Worm (Caenorhabditis elegans): ENCODE measurements around the gene clec-39.

clec-39 gene

DNA sequence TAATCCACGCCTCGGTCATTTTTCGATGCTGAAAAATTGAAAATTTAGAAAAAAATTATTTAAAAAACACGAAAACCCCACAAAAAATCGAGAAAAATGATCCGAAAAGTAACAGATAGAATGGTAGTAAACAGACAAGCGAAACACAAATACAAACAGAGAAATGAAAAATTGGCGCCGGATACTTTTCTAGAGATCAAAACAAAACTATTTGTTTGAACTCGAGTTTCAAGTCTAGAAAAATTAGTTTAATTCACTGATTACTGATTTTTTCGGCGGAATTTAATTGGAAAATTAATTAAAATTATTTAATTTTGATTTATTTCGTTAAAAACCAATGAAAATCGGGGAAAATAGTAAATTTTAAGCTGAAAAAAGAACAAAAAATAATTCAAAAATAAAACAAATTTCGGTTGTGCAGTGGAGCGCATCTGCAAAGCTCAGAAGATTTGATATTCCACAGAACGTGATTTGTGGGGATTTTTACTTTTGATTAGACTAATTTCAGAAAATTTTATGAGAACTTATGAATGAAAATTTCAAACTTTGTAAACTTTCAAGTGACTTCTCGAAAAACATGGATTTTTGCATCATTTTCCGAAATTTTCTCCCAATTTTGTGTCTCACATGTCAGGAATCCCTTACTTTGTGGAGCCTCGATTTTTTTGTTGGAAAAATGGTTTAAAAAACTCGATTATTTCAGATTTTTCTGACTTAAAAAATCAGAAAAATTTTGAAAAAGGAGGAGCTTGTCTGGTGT, 7.3 kb downstream of the clec-39 start, which contains the start of gene gyg-2:
gyg-2 (minus strand) TSS at position 28 of the 760 bp plus-strand sequence.
- no peak for TF ChIP-seq flt-1 (GFP tag; IDR thresholded peaks at IDR 0.05)

DNA sequence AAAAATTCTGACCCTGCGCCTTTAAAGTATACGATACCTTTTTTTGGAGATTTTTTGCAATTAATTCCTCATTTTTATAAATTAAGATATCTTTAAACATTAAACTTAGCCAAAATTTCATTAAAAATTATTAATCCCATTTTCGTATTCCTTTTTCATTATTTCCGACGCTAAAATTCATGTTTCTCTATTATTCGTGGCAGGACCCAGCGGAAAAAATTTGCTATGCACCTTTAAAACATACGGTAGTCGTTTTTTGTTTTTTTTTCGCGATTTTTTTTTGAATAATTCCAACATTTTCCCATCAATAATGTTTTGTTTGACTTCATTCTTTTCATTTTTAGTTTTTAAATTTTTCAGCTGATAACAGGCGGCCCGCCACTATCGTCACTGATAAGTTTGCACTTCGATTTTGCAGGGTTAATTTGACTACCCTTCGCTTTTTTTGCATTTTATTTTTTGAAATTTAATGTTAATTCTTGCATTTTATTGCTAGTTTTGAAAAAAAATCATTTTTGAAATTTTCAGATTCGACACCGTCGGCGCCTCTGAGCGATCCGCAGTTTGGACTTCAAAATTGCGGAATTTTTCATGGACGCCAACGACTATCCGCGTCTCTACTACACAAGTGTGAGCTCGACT, 8.1 kb downstream of the clec-39 start, which contains the start of gene dkf-2:
dkf-2 (plus strand) TSS at position 592 of the 642 bp plus-strand sequence.
- TF ChIP-seq ama-1 (optimal IDR thresholded peaks at IDR 0.05): no peak
- TF ChIP-seq hnd-1 (tag; optimal IDR thresholded peaks at IDR 0.05): no peak

DNA sequence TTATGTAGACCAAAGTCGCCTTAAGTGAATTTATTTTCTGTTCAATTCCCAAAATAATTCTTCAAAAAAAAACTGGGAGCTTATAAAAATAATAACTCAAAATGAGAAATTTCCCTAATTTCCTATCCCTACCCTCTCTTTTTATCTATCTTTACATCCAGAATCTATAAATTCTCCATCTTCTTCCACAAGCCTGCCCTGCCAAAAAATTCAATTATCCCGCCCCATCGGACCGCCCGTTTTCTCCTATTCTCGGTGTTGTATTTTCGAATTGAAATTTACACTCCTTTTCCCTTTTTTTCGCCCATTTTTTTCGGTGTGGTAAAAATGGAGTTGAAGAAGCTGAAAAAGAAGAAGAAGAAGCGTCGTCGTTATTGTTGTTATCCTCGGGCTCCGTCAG, 10.4 kb downstream of the clec-39 start:
- no peak for TF ChIP-seq ets-7 (tag; optimal IDR thresholded peaks at IDR 0.05)
- no peak for TF ChIP-seq hmg-4 (GFP tag; optimal IDR thresholded peaks at IDR 0.05)
- no peak for TF ChIP-seq sea-1 (GFP tag; conservative IDR thresholded peaks at IDR 0.05)
- no peak for TF ChIP-seq tbx-11 (GFP tag; IDR thresholded peaks at IDR 0.05)
- no peak for TF ChIP-seq B0310.2 (tag; optimal IDR thresholded peaks at IDR 0.05)
- no peak for TF ChIP-seq ceh-36 (tag; optimal IDR thresholded peaks at IDR 0.05)

DNA sequence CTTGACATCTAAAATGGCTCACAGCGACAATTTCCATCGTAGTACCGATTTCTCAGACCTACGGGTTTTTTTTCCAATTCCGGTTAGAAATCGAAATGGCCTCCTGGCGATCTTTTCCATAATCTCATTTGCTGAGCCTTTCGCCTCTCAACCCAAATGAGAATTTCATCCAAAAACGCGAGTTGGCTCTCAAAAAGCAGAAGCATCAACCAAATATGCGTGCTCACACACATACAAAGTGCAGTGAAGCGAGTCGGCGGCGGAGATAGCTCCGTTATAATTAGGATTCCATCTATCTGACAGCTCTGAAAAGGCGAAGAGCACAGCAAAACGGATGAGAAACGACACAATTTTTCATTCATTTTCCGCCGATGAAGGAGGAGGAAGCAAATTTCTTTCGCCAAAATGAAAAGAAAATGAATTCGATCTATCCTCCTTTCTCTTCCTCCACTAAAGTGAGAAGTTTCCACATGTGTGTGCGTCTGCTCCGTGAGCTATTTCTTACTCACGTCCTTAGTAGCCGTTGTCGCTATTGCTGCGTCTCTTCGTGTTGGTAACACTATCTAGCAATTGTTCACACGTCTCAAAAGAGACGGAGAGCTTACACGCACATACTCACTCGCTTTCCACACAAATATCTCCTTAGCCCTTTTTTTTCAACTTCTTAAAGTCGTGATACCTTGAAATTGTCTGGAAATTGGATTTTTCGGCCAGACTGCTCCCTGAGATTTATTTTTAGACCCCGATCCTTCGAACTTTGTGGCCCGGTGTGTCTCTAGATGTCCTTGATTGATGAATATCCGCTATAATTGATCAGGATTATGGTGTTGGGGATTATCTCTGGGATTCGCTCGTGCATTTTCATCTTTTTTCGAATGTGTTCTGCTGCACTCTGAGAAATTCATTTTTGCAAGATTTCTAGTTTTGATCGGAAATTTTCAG, 13.3 kb downstream of the clec-39 start:
- TF ChIP-seq tra-4 (tag; optimal IDR thresholded peaks at IDR 0.05): no peak

DNA sequence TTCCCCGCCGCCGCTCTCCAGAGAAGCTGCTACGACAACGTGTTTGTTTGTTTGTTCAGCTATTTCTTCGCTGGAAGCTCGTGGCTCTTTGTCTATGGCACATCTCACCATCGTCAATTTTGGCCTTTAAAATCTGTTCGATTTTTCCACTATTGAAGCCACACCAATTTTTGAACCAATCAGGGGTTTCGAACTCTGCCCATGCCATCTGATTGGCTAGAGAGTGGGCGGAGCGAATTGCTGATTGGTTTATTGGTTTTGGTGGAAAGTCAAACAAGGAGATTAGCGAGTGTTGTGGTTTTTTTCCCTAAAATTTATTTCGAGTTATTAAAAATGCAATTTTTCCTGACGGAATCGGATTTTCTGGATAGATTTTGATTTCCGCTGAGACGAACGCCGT, 17.1 kb downstream of the clec-39 start:
- TF ChIP-seq F13C5.2 (tag; optimal IDR thresholded peaks at IDR 0.05) (no peak), ets-7 (tag; optimal IDR thresholded peaks at IDR 0.05) (no peak), tbx-37 (GFP tag; conservative IDR thresholded peaks at IDR 0.05) (no peak), hmbx-1 (tag; optimal IDR thresholded peaks at IDR 0.05) (no peak), hmg-4 (GFP tag; optimal IDR thresholded peaks at IDR 0.05) (no peak), hnd-1 (tag; optimal IDR thresholded peaks at IDR 0.05) (no peak)

DNA sequence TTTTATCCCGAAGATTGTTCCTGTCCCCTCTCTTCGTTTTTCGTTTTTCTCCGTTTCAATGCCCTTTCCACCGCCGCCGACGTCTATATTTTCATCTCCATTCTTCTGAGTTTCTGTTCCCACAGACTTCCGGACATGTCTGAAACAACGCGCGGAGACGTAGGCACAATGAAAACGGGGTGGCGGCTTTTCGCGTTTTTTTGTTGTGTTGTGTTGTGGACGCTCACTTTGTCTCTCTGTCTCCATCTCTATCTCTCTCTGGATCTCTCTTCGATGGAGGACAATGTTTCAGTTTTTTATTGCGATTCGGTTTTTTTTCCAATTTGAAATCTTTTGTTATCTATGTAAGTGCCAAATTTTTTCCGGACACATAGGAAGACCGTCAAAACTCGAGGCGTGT, 20.9 kb downstream of the clec-39 start:
- TF ChIP-seq sea-1 (GFP tag; conservative IDR thresholded peaks at IDR 0.05) (no peak), aly-1 (tag; optimal IDR thresholded peaks at IDR 0.05) (no peak), hmg-4 (GFP tag; optimal IDR thresholded peaks at IDR 0.05) (no peak), ama-1 (optimal IDR thresholded peaks at IDR 0.05) (no peak)

DNA sequence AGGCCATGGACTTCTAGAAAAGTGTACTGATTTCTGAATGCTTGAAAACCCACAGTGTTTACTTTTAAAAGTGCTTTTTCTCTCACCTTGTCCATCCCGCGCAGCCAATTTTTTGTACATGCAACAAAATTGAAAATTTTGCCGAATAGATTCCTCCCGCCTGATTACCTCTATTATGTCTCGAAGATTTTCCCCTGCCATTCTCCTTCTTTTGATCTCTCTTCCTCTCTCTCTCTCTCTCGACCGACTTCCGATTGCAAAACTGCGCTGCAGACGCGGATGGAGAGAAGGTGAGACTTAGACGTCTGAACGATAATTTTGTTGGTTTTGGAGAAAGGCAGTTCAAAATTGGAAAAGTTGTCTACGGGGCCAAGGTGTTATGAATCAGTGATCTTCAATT, 35.4 kb downstream of the clec-39 start:
- TF ChIP-seq pes-1 (GFP tag; IDR thresholded peaks at IDR 0.05): no peak

DNA sequence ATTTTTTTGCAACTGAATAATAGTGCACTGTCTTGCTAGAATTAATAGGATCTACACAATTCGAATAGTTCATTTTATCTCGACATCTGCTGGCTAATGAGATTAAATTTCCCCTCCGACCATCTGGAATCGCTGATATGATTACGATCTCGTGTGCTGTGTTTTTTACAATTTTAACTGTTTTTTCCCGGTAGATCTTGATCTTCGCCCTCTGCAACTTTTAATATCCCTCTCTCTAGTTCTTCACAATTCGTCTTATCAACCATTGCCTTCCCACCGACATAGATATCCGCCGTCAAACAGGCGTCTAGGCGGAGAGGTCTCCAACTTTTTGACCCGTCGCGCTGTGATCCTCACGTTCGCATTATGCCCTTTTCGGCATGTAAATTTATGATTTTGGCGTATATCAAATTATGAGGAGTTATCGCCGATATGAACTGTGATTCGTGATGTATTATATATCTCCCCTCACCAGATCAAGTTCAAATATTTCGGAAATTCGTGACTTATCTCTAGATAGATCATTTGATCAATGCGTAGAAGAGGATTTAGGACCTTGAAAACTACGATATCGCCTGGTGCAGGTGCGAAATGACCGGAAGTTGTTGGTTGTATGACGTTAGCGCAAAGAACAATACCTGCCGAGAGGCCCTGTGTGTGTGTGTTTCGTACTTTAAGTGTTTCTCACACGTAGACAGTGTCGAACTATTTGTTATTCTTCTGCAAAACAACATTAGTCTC, 39.6 kb downstream of the clec-39 start:
- TF ChIP-seq sea-1 (GFP tag; conservative IDR thresholded peaks at IDR 0.05) (no peak), ceh-36 (tag; optimal IDR thresholded peaks at IDR 0.05) (no peak), F13C5.2 (tag; optimal IDR thresholded peaks at IDR 0.05) (no peak), ama-1 (optimal IDR thresholded peaks at IDR 0.05) (no peak), pes-1 (GFP tag; IDR thresholded peaks at IDR 0.05) (no peak), hmbx-1 (tag; optimal IDR thresholded peaks at IDR 0.05) (no peak), scrt-1 (GFP tag; IDR thresholded peaks at IDR 0.05) (no peak), ets-7 (tag; optimal IDR thresholded peaks at IDR 0.05) (no peak), hmg-4 (GFP tag; optimal IDR thresholded peaks at IDR 0.05) (no peak), tbx-11 (GFP tag; IDR thresholded peaks at IDR 0.05) (no peak), flt-1 (GFP tag; IDR thresholded peaks at IDR 0.05) (no peak), hnd-1 (tag; optimal IDR thresholded peaks at IDR 0.05) (no peak), tra-4 (tag; optimal IDR thresholded peaks at IDR 0.05) (no peak), tbx-37 (GFP tag; conservative IDR thresholded peaks at IDR 0.05) (no peak)

DNA sequence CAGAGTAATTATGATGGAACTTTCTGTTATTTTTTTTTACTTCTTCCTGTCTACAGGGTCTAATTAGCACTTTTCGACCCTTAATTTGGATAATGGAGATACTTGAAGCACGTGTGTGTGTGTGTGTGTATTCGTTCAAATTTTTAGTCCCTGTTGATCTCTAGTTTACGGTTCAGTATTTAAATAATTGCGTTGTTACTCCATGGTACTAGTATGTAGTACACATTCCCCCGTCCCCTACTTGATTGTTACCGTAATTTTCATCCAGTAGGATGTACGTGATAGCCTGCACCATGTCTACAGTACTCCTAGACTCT, 40.2 kb downstream of the clec-39 start:
- TF ChIP-seq ets-7 (tag; optimal IDR thresholded peaks at IDR 0.05) (no peak), hmbx-1 (tag; optimal IDR thresholded peaks at IDR 0.05) (no peak), scrt-1 (GFP tag; IDR thresholded peaks at IDR 0.05) (no peak), tbx-37 (GFP tag; conservative IDR thresholded peaks at IDR 0.05) (no peak), hmg-4 (GFP tag; optimal IDR thresholded peaks at IDR 0.05) (no peak), ceh-13 (GFP tag; optimal IDR thresholded peaks at IDR 0.05) (no peak), tra-4 (tag; optimal IDR thresholded peaks at IDR 0.05) (no peak), ama-1 (optimal IDR thresholded peaks at IDR 0.05) (no peak), F13C5.2 (tag; optimal IDR thresholded peaks at IDR 0.05) (no peak), hnd-1 (tag; optimal IDR thresholded peaks at IDR 0.05) (no peak), tbx-11 (GFP tag; IDR thresholded peaks at IDR 0.05) (no peak), sea-1 (GFP tag; conservative IDR thresholded peaks at IDR 0.05) (no peak), aly-1 (tag; optimal IDR thresholded peaks at IDR 0.05) (no peak), ceh-36 (tag; optimal IDR thresholded peaks at IDR 0.05) (no peak), B0310.2 (tag; optimal IDR thresholded peaks at IDR 0.05) (no peak), flt-1 (GFP tag; IDR thresholded peaks at IDR 0.05) (no peak), pes-1 (GFP tag; IDR thresholded peaks at IDR 0.05) (no peak)
